Worm (Caenorhabditis elegans) whole organism, young adult: ENCODE measurements around the gene K07F5.7.

Source experiments
- F57C9.4 ChIP-seq: sonication (generic microtip); optimal IDR thresholded peaks from 2 replicates; lab custom pipeline; 2017; ENCODE audit warnings: mild to moderate bottlenecking, missing genetic modification characterization, missing compliant biosample characterization
- aptf-3 ChIP-seq: fragments of 200-800 bp; sonication (Bioruptor generic); IDR thresholded peaks from 2 replicates; pipeline ENCODE4 v1.3.6; 2022; ENCODE audit warnings: missing genetic modification characterization, missing compliant biosample characterization
- ceh-27 ChIP-seq: fragments of 200-800 bp; sonication (Bioruptor generic); optimal IDR thresholded peaks from 2 replicates; lab custom pipeline; 2018; ENCODE audit warnings: mild to moderate bottlenecking, missing genetic modification characterization, moderate library complexity, missing compliant biosample characterization
- chd-7 ChIP-seq: sonication (generic microtip); optimal IDR thresholded peaks from 2 replicates; lab custom pipeline; 2016; ENCODE audit warnings: mild to moderate bottlenecking, missing genetic modification characterization, moderate library complexity, missing compliant biosample characterization
- efl-1 ChIP-seq: fragments of 150-350 bp; optimal IDR thresholded peaks from 2 replicates; lab custom pipeline; 2014; ENCODE audit warnings: missing biosample characterization, missing genetic modification reagents, missing genetic modification characterization
- ets-4 ChIP-seq: fragments of 200-800 bp; sonication (Bioruptor generic); optimal IDR thresholded peaks from 2 replicates; lab custom pipeline; 2018; ENCODE audit warnings: mild to moderate bottlenecking, missing genetic modification characterization, missing compliant biosample characterization
- let-607 ChIP-seq, 2 experiments: fragments of 200-800 bp in 1 of 2; sonication (Bioruptor generic) in 1 of 2; sonication (generic microtip) in 1 of 2; optimal IDR thresholded peaks; 2 replicates each; lab custom pipeline; 2016 to 2018; ENCODE audit warnings: mild to moderate bottlenecking in 2 of 2, missing compliant biosample characterization in 2 of 2, missing genetic modification characterization in 2 of 2, moderate library complexity in 2 of 2, missing genotype in 1 of 2
- lsy-27 ChIP-seq: sonication (generic microtip); optimal IDR thresholded peaks from 2 replicates; lab custom pipeline; 2017; ENCODE audit warnings: missing genetic modification characterization, mild to moderate bottlenecking, missing compliant biosample characterization, antibody characterized with exemption, missing genotype, borderline replicate concordance; ENCODE audit not compliant: insufficient read depth
- snpc-3.4 ChIP-seq: sonication (generic microtip); optimal IDR thresholded peaks from 2 replicates; lab custom pipeline; 2017; ENCODE audit warnings: missing genetic modification characterization, mild to moderate bottlenecking, missing compliant biosample characterization, antibody characterized with exemption, moderate library complexity, missing genotype, missing genetic modification reagents
- tbp1 ChIP-seq: fragments of 200-800 bp; sonication (Bioruptor generic); optimal IDR thresholded peaks from 2 replicates; lab custom pipeline; 2018; ENCODE audit warnings: mild to moderate bottlenecking, missing genetic modification characterization, missing compliant biosample characterization
- ztf-26 ChIP-seq: sonication (generic microtip); optimal IDR thresholded peaks from 2 replicates; lab custom pipeline; 2017; ENCODE audit warnings: missing genetic modification characterization, missing compliant biosample characterization
- ztf-3 ChIP-seq: fragments of 200-800 bp; sonication (Bioruptor generic); optimal IDR thresholded peaks from 2 replicates; lab custom pipeline; 2018; ENCODE audit warnings: mild to moderate bottlenecking, missing genetic modification characterization, missing compliant biosample characterization

ce11 chrIV:9872786-9873185 lies 24.8 kb upstream of the K07F5.7 start:
- TF ChIP-seq tbp1 (GFP tag; lab: Kevin White, UChicago): no peak
- TF ChIP-seq lsy-27 (tag; lab: Kevin White, UChicago): no peak
- no peak for TF ChIP-seq ets-4 (GFP tag; lab: Kevin White, UChicago)
- TF ChIP-seq aptf-3 (GFP tag; lab: Robert Waterston, UW): no peak
- no peak for TF ChIP-seq snpc-3.4 (tag; lab: Kevin White, UChicago)
- no peak for TF ChIP-seq ztf-3 (GFP tag; lab: Kevin White, UChicago)
- no peak for TF ChIP-seq let-607 (tag; optimal IDR thresholded peaks at IDR 0.05; lab: Kevin White, UChicago)
- no peak for TF ChIP-seq ztf-26 (tag; lab: Kevin White, UChicago)
- TF ChIP-seq ceh-27 (GFP tag; lab: Kevin White, UChicago): no peak
- no peak for TF ChIP-seq F57C9.4 (tag; lab: Kevin White, UChicago)
- no peak for TF ChIP-seq chd-7 (tag; lab: Kevin White, UChicago)
- TF ChIP-seq efl-1: no peak
